Fruit fly (Drosophila melanogaster) whole organism, pupa: ENCODE measurements around the gene Hsp26.

Experiments used
- CG13204 ChIP-seq: fragments of 200-800 bp; sonication (Bioruptor generic); optimal IDR thresholded peaks from 2 replicates; lab custom pipeline; 2018; ENCODE audit warnings: missing biosample characterization, mild to moderate bottlenecking, missing genetic modification characterization, moderate library complexity
- CG14655 ChIP-seq: fragments of 200-800 bp; sonication (Bioruptor generic); optimal IDR thresholded peaks from 3 replicates; lab custom pipeline; 2017; ENCODE audit warnings: mild to moderate bottlenecking, missing biosample characterization, missing genetic modification reagents, missing genetic modification characterization
- CG15710 ChIP-seq: fragments of 200-800 bp; sonication (Bioruptor generic); optimal IDR thresholded peaks from 2 replicates; lab custom pipeline; 2018; ENCODE audit warnings: missing biosample characterization, mild to moderate bottlenecking, missing genetic modification characterization, moderate library complexity
- CG8159 ChIP-seq: fragments of 200-800 bp; sonication (Bioruptor generic); optimal IDR thresholded peaks from 3 replicates; lab custom pipeline; 2018; ENCODE audit warnings: missing biosample characterization, mild to moderate bottlenecking, missing genetic modification characterization, moderate library complexity
- CG9948 ChIP-seq: fragments of 200-800 bp; sonication (Bioruptor generic); optimal IDR thresholded peaks from 2 replicates; lab custom pipeline; 2018; ENCODE audit warnings: missing biosample characterization, mild to moderate bottlenecking, missing genetic modification characterization, moderate library complexity
- Ets98B ChIP-seq: fragments of 200-800 bp; sonication (Bioruptor generic); IDR thresholded peaks from 2 replicates; pipeline ENCODE4 v1.3.6; 2022; ENCODE audit warnings: missing biosample characterization, missing genetic modification characterization
- Pif1A ChIP-seq: fragments of 200-800 bp; sonication (Bioruptor generic); optimal IDR thresholded peaks from 3 replicates; lab custom pipeline; 2016; ENCODE audit warnings: missing biosample characterization, missing genetic modification characterization
- Pif1B ChIP-seq: fragments of 200-800 bp; sonication (Bioruptor generic); optimal IDR thresholded peaks from 3 replicates; lab custom pipeline; 2016; ENCODE audit warnings: missing biosample characterization, missing genetic modification characterization
- fd96Ca ChIP-seq: fragments of 200-800 bp; sonication (Bioruptor generic); IDR thresholded peaks from 3 replicates; pipeline ENCODE4 v1.3.6; 2022; ENCODE audit warnings: missing biosample characterization, missing genetic modification characterization

dm6 chr3L:9398435-9398981 is 21.3 kb upstream of the Hsp26 start:
- no peak for TF ChIP-seq CG14655 (GFP tag; lab: Kevin White, UChicago)
- no peak for TF ChIP-seq Pif1B (GFP tag; lab: Kevin White, UChicago)
- TF ChIP-seq Ets98B (GFP tag; lab: Robert Waterston, UW): 0 out of 2 replicates have a peak, but pooled peaks have one; percentile 46
- peak; percentile 9 for TF ChIP-seq CG15710
- peak; percentile 20 for TF ChIP-seq CG8159 (tag; lab: Kevin White, UChicago)
- TF ChIP-seq fd96Ca (GFP tag; lab: Robert Waterston, UW): no peak; the same call in 2 of the 3 replicates
- TF ChIP-seq CG9948: peak; percentile 17
- TF ChIP-seq CG13204 (GFP tag; lab: Kevin White, UChicago): no peak
- TF ChIP-seq Pif1A (GFP tag; lab: Kevin White, UChicago): no peak
